Worm (Caenorhabditis elegans): ENCODE data around the gene C50F7.3.

DNA sequence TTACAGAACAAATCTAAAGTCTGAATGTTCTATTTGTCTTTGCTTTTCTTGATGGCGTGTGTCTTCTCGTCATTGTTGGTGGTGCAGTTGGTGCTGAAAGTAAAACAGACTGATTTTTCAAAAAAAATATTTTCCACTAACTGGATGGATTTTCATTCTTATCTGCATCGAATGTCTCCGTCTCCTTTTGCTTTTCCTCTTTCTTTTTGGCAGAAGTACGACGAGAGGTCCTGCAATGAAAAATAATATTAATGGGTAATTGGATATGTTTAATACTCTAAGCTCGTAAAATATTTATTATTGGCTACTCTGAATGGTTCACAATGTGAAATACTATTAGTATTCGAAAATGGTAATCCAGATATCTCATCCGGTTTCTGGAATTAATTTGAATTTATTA lies 28.0 kb downstream of the C50F7.3 start, which contains the start of gene del-7:
- no peak for TF ChIP-seq him-1 (tag; optimal IDR thresholded peaks at IDR 0.05)
- TF ChIP-seq dao-5 (tag; optimal IDR thresholded peaks at IDR 0.05), result no peak
- TF ChIP-seq W03F9.2 (tag; optimal IDR thresholded peaks at IDR 0.05), result no peak
